Worm (Caenorhabditis elegans) whole organism, L2 larva: ENCODE results near the gene K08E7.8.
A peak's percentile ranks its signal among the peaks of the same experiment; 100 is the strongest.

ENCODE experiments used
- C34F6.9 ChIP-seq: fragments of 150-350 bp; optimal IDR thresholded peaks from 2 replicates; lab custom pipeline; 2014; ENCODE audit warnings: missing biosample characterization, missing genetic modification characterization
- F13H6.1 ChIP-seq: sonication (generic microtip); optimal IDR thresholded peaks from 2 replicates; lab custom pipeline; 2016; ENCODE audit warnings: missing genetic modification characterization, missing compliant biosample characterization
- R02D3.7 ChIP-seq: fragments of 150-350 bp; optimal IDR thresholded peaks from 2 replicates; lab custom pipeline; 2014; ENCODE audit warnings: missing biosample characterization, missing genetic modification characterization
- aly-2 ChIP-seq: fragments of 150-350 bp; optimal IDR thresholded peaks from 2 replicates; lab custom pipeline; 2014; ENCODE audit warnings: missing biosample characterization, missing genetic modification characterization
- ceh-16 ChIP-seq: fragments of 150-350 bp; optimal IDR thresholded peaks from 2 replicates; lab custom pipeline; 2014; ENCODE audit warnings: missing biosample characterization, missing genetic modification characterization
- ceh-82 ChIP-seq: fragments of 150-350 bp; optimal IDR thresholded peaks from 2 replicates; lab custom pipeline; 2014; ENCODE audit warnings: missing biosample characterization, missing genetic modification characterization
- crh-2 ChIP-seq: sonication (generic microtip); optimal IDR thresholded peaks from 2 replicates; lab custom pipeline; 2017; ENCODE audit warnings: missing biosample characterization, missing genetic modification characterization
- elt-1 ChIP-seq: fragments of 150-350 bp; optimal IDR thresholded peaks from 2 replicates; lab custom pipeline; 2014; ENCODE audit warnings: missing biosample characterization, missing genetic modification characterization
- elt-3 ChIP-seq: sonication (generic microtip); optimal IDR thresholded peaks from 2 replicates; lab custom pipeline; 2017; ENCODE audit warnings: missing biosample characterization, missing genetic modification characterization
- gmeb-1 ChIP-seq: fragments of 150-350 bp; optimal IDR thresholded peaks from 2 replicates; lab custom pipeline; 2014; ENCODE audit warnings: missing biosample characterization, missing genetic modification characterization
- lin-11 ChIP-seq: fragments of 150-350 bp; sonication (generic microtip); optimal IDR thresholded peaks from 2 replicates; lab custom pipeline; 2014; ENCODE audit warnings: missing biosample characterization, missing genetic modification characterization, inconsistent platforms, mixed read lengths
- lin-13 ChIP-seq: fragments of 150-350 bp; optimal IDR thresholded peaks from 2 replicates; lab custom pipeline; 2014; ENCODE audit warnings: missing biosample characterization, missing genetic modification reagents, missing genetic modification characterization
- lin-39 ChIP-seq: fragments of 150-350 bp; optimal IDR thresholded peaks from 2 replicates; lab custom pipeline; 2014; ENCODE audit warnings: missing biosample characterization, missing genetic modification reagents, missing genetic modification characterization
- lsy-2 ChIP-seq, 2 experiments: fragments of 150-350 bp in 1 of 2; sonication (generic microtip) in 1 of 2; optimal IDR thresholded peaks; 2 replicates each; lab custom pipeline; 2014 to 2017; ENCODE audit warnings: missing biosample characterization in 2 of 2, missing genetic modification characterization in 2 of 2
- mdl-1 ChIP-seq, 2 experiments: fragments of 150-350 bp in 1 of 2; sonication (generic microtip) in 1 of 2; optimal IDR thresholded peaks; 2 replicates each; lab custom pipeline; 2017; ENCODE audit warnings: missing biosample characterization in 2 of 2, missing genetic modification characterization in 2 of 2
- nhr-10 ChIP-seq: sonication (generic microtip); optimal IDR thresholded peaks from 2 replicates; lab custom pipeline; 2017; ENCODE audit warnings: missing biosample characterization, missing genetic modification characterization
- nhr-11 ChIP-seq: fragments of 150-350 bp; optimal IDR thresholded peaks from 2 replicates; lab custom pipeline; 2014; ENCODE audit warnings: missing biosample characterization, missing genetic modification characterization
- nhr-12 ChIP-seq: fragments of 150-350 bp; optimal IDR thresholded peaks from 2 replicates; lab custom pipeline; 2014; ENCODE audit warnings: missing biosample characterization, missing genetic modification characterization
- nhr-129 ChIP-seq: fragments of 150-350 bp; optimal IDR thresholded peaks from 2 replicates; lab custom pipeline; 2014; ENCODE audit warnings: missing biosample characterization, missing genetic modification characterization
- nhr-21 ChIP-seq: fragments of 150-350 bp; optimal IDR thresholded peaks from 2 replicates; lab custom pipeline; 2014; ENCODE audit warnings: missing biosample characterization, missing genetic modification characterization
- nhr-23 ChIP-seq: fragments of 150-350 bp; optimal IDR thresholded peaks from 2 replicates; lab custom pipeline; 2014; ENCODE audit warnings: missing biosample characterization, missing genetic modification reagents, missing genetic modification characterization
- nhr-237 ChIP-seq: fragments of 150-350 bp; optimal IDR thresholded peaks from 2 replicates; lab custom pipeline; 2014; ENCODE audit warnings: missing biosample characterization, missing genetic modification characterization
- nhr-6 ChIP-seq: fragments of 150-350 bp; optimal IDR thresholded peaks from 2 replicates; lab custom pipeline; 2014; ENCODE audit warnings: missing biosample characterization, missing genetic modification characterization
- peb-1 ChIP-seq: fragments of 150-350 bp; optimal IDR thresholded peaks from 2 replicates; lab custom pipeline; 2014; ENCODE audit warnings: missing biosample characterization, missing genetic modification characterization
- sma-3 ChIP-seq: sonication (generic microtip); optimal IDR thresholded peaks from 2 replicates; lab custom pipeline; 2016; ENCODE audit warnings: missing genetic modification reagents, missing genetic modification characterization, missing compliant biosample characterization
- sma-9 ChIP-seq, 2 experiments: fragments of 150-350 bp in 1 of 2; sonication (generic microtip) in 1 of 2; optimal IDR thresholded peaks; 2 replicates each; lab custom pipeline; 2014 to 2016; ENCODE audit warnings: missing genetic modification characterization in 2 of 2, mild to moderate bottlenecking in 1 of 2, missing biosample characterization in 1 of 2, missing compliant biosample characterization in 1 of 2, missing genetic modification reagents in 1 of 2, moderate library complexity in 1 of 2
- snpc-4 ChIP-seq: fragments of 150-350 bp; optimal IDR thresholded peaks from 2 replicates; lab custom pipeline; 2014; ENCODE audit warnings: missing biosample characterization, missing genetic modification characterization
- unc-55 ChIP-seq: fragments of 150-350 bp; sonication (generic microtip); optimal IDR thresholded peaks from 3 replicates; lab custom pipeline; 2014; ENCODE audit warnings: missing biosample characterization, missing genetic modification reagents, missing genetic modification characterization
- ztf-4 ChIP-seq: fragments of 150-350 bp; optimal IDR thresholded peaks from 2 replicates; lab custom pipeline; 2014; ENCODE audit warnings: missing biosample characterization, missing genetic modification characterization

Gene K08E7.8

ce11 chrIV:12630922-12631321 lies 45.1 kb upstream of the K08E7.8 start, which contains the start of gene ark-1:
Gene ark-1 (minus strand): TSS chrIV:12631022.
- TF ChIP-seq nhr-21 (no peak), crh-2 (tag; lab: Kevin White, UChicago) (no peak), F13H6.1 (tag; lab: Kevin White, UChicago) (no peak), nhr-23 (no peak), ztf-4 (tag; lab: Kevin White, UChicago) (no peak), nhr-237 (tag; lab: Kevin White, UChicago) (no peak), ceh-82 (tag; lab: Kevin White, UChicago) (no peak), snpc-4 (tag; lab: Kevin White, UChicago) (no peak), gmeb-1 (tag; lab: Kevin White, UChicago) (no peak), R02D3.7 (tag; lab: Kevin White, UChicago) (no peak), sma-3 (no peak), nhr-10 (tag; lab: Kevin White, UChicago) (no peak)

- TF ChIP-seq crh-2 (tag; lab: Kevin White, UChicago) (peak; percentile 20), nhr-129 (peak; percentile 25), unc-55 (GFP tag; lab: Kevin White, UChicago) (peak; percentile 61), lin-13 (GFP tag; lab: Kevin White, UChicago) (peak; percentile 19), lsy-2 (tag; optimal IDR thresholded peaks at IDR 0.05; lab: Kevin White, UChicago) (peak; percentile 5 to 59), C34F6.9 (peak; percentile 40)
- TF ChIP-seq, all 48 proteins: peak for 6; not testable (repeated sequence) for 42
Measured at ce11 chrIV:12621483-12622078, 35.7 kb upstream of the K08E7.8 start.

DNA sequence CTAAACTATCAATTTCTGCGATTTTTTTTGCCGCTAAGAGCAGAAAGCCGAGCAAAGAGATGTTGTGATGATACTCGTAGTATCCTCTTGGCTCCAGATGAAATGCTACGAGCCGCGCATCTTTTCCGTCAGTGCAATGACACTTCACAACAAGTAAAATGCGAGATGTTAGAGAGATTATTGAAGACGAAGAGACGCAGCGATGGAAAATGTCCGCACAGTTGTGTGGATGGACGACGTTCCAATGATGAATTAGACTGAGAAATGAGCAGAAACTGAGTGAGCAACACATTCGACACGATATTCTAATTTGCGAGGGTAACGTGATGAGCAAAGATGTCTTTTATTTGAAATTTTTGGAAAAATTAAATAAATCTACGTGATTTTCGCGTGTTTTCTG lies 35.1 kb upstream of the K08E7.8 start:
- TF ChIP-seq nhr-129 (no peak), aly-2 (no peak), sma-3 (no peak), F13H6.1 (tag; lab: Kevin White, UChicago) (no peak), lin-39 (no peak), ceh-82 (tag; lab: Kevin White, UChicago) (no peak)

ce11 chrIV:12618877-12619276 lies 33.0 kb upstream of the K08E7.8 start:
- TF ChIP-seq R02D3.7 (tag; lab: Kevin White, UChicago) (no peak), lin-13 (GFP tag; lab: Kevin White, UChicago) (no peak), peb-1 (tag; lab: Kevin White, UChicago) (no peak), snpc-4 (tag; lab: Kevin White, UChicago) (no peak), nhr-12 (tag; lab: Kevin White, UChicago) (no peak), mdl-1 (tag; optimal IDR thresholded peaks at IDR 0.05; lab: Kevin White, UChicago) (no peak), elt-3 (tag; lab: Kevin White, UChicago) (no peak), ceh-16 (tag; lab: Kevin White, UChicago) (no peak), sma-3 (no peak), nhr-6 (tag; lab: Kevin White, UChicago) (no peak), lin-39 (no peak), F13H6.1 (tag; lab: Kevin White, UChicago) (no peak), unc-55 (GFP tag; lab: Kevin White, UChicago) (no peak), nhr-10 (tag; lab: Kevin White, UChicago) (no peak), lsy-2 (tag; optimal IDR thresholded peaks at IDR 0.05; lab: Kevin White, UChicago) (no peak), sma-9 (GFP tag; optimal IDR thresholded peaks at IDR 0.05; lab: Kevin White, UChicago) (no peak), sma-9 (tag; optimal IDR thresholded peaks at IDR 0.05; lab: Kevin White, UChicago) (no peak), nhr-23 (no peak), nhr-11 (no peak), elt-1 (tag; lab: Kevin White, UChicago) (no peak), lin-11 (tag; lab: Kevin White, UChicago) (no peak)

ce11 chrIV:12617934-12618333 lies 32.1 kb upstream of the K08E7.8 start:
- TF ChIP-seq nhr-11: no peak

DNA sequence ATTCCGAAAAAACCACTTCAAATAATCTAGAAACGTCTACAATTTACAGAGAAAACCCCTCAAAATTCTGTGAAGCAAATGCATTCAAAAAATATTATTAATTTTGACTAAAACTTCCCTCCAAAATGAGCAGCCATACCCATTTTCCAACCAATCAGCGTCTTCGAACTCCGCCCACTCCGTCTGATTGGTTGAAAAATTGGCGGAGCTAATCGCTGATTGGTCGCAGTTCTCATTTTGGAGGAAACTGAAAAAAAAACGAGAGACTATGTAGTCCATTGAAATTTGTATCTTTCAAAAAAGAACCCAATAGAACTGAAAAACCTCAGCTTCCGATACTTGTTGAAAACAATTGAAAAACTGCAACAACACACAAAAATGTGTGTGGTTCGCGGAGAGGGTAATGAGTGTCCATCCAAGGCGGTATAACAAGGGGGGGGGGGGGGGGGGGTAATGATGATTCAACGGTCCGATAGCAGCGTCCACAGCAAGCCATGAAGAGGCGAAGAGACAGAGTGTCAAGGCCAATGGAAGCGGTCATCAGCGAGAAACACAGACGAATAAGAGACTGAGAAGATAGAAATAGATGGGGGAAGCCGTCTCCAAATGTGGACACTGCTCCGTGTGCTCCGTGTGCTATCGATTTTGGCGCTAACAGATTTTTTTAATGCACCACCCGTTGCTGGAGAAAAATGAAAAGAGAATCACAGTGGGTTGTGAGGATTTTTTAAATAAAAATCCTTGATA lies 31.2 kb upstream of the K08E7.8 start:
- TF ChIP-seq F13H6.1 (tag; lab: Kevin White, UChicago): no peak
- TF ChIP-seq ceh-82 (tag; lab: Kevin White, UChicago): no peak
- peak; percentile 27 for TF ChIP-seq sma-9 (GFP tag; optimal IDR thresholded peaks at IDR 0.05; lab: Kevin White, UChicago)
- no peak for TF ChIP-seq sma-9 (tag; optimal IDR thresholded peaks at IDR 0.05; lab: Kevin White, UChicago)
- TF ChIP-seq unc-55 (GFP tag; lab: Kevin White, UChicago): peak; percentile 26
